Worm (Caenorhabditis elegans): Measurements from ENCODE around the gene srj-13.
A peak's percentile ranks its signal among the peaks of the same experiment; 100 is the strongest.

srj-13 gene

DNA sequence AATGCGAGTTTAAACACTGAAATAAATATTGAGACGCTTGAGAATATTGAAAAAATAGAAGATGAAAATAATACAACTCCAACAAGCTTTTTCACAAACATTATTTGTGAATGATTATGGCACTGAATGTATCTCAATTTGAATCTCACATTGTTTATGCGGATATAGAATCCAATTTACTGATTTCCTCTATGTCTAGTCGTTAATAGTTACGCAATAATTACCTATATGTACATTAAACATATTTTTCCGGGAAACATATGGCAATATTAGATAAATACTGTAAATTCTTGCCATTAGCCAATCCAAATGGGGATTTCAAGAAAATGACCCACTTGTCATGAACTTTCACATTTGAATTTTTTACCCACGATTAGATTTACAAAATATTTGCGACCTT lies 7.1 kb upstream of the srj-13 start, which contains the start of gene srx-9:
Gene srx-9 (minus strand): TSS at position 101 of the 400 bp plus-strand sequence.
- no peak for TF ChIP-seq snpc-4 (tag; optimal IDR thresholded peaks at IDR 0.05)
- peak; percentile 33 for TF ChIP-seq zip-8 (tag; optimal IDR thresholded peaks at IDR 0.05)

DNA sequence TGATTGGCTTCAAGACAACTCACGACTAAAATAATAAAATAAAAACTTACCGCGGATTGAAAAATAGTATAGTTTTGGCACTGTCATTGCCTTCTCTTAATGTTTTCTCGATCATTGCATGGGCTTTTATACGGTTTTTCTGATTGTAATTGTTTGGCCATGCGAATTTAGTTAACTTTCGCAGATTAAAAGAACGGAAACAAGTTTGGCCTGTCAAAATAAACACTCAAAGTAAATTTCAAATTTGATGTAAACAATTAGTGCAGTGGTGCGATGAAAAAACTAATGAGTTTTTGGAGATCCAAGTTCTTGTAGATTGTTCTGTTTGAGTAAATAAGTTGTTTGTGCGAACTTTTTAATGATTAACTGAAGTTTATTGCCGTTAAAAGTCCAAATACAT lies 3.3 kb upstream of the srj-13 start, which contains the start of gene gst-41:
Gene gst-41 (minus strand): TSS at position 101 of the 400 bp plus-strand sequence.
- no peak for TF ChIP-seq bed-3 (GFP tag; optimal IDR thresholded peaks at IDR 0.05)
- no peak for TF ChIP-seq unc-62 (GFP tag; optimal IDR thresholded peaks at IDR 0.05)
- no peak for TF ChIP-seq hlh-1 (tag; optimal IDR thresholded peaks at IDR 0.05)
- TF ChIP-seq ces-1 (GFP tag; optimal IDR thresholded peaks at IDR 0.05) = no peak
- TF ChIP-seq M03D4.4 (tag; optimal IDR thresholded peaks at IDR 0.05) = no peak
- TF ChIP-seq lin-13 (tag; optimal IDR thresholded peaks at IDR 0.05) = no peak
- no peak for TF ChIP-seq mep-1 (tag; optimal IDR thresholded peaks at IDR 0.05)
- TF ChIP-seq ham-2 (GFP tag; optimal IDR thresholded peaks at IDR 0.05) = no peak
- no peak for TF ChIP-seq nhr-28 (tag; optimal IDR thresholded peaks at IDR 0.05)
- TF ChIP-seq mls-2 (tag; optimal IDR thresholded peaks at IDR 0.05) = no peak
- TF ChIP-seq drap-1 (GFP tag; optimal IDR thresholded peaks at IDR 0.05) = no peak
- no peak for TF ChIP-seq elt-1 (tag; optimal IDR thresholded peaks at IDR 0.05; ENCODE audit: borderline replicate concordance, insufficient read depth)
- no peak for TF ChIP-seq sptf-1 (tag; optimal IDR thresholded peaks at IDR 0.05)
- no peak for TF ChIP-seq unc-39 (tag; optimal IDR thresholded peaks at IDR 0.05)
- no peak for TF ChIP-seq nhr-237 (tag; optimal IDR thresholded peaks at IDR 0.05)
- TF ChIP-seq nhr-76 (tag; optimal IDR thresholded peaks at IDR 0.05) = no peak
- no peak for TF ChIP-seq nhr-2 (tag; optimal IDR thresholded peaks at IDR 0.05)
- no peak for TF ChIP-seq cnd-1 (tag; optimal IDR thresholded peaks at IDR 0.05)
- no peak for TF ChIP-seq ceh-39 (tag; optimal IDR thresholded peaks at IDR 0.05)

- no peak for TF ChIP-seq pha-4 (tag; optimal IDR thresholded peaks at IDR 0.05)
- no peak for TF ChIP-seq tbx-8 (GFP tag; optimal IDR thresholded peaks at IDR 0.05)
- no peak for TF ChIP-seq sem-2 (GFP tag; optimal IDR thresholded peaks at IDR 0.05)
- no peak for TF ChIP-seq sptf-1 (tag; optimal IDR thresholded peaks at IDR 0.05)
- TF ChIP-seq lin-13 (tag; optimal IDR thresholded peaks at IDR 0.05) = no peak
- TF ChIP-seq unc-39 (tag; optimal IDR thresholded peaks at IDR 0.05) = no peak
- TF ChIP-seq hlh-1 (tag; optimal IDR thresholded peaks at IDR 0.05) = no peak
- TF ChIP-seq ceh-39 (tag; optimal IDR thresholded peaks at IDR 0.05) = no peak
- no peak for TF ChIP-seq unc-120 (tag; optimal IDR thresholded peaks at IDR 0.05; ENCODE audit: poor library complexity, severe bottlenecking)
- no peak for TF ChIP-seq elt-3 (tag; optimal IDR thresholded peaks at IDR 0.05)
- TF ChIP-seq mls-2 (tag; optimal IDR thresholded peaks at IDR 0.05) = no peak
- TF ChIP-seq blmp-1 (tag; optimal IDR thresholded peaks at IDR 0.05) = no peak
- no peak for TF ChIP-seq elt-1 (tag; optimal IDR thresholded peaks at IDR 0.05; ENCODE audit: borderline replicate concordance, insufficient read depth)
- TF ChIP-seq drap-1 (GFP tag; optimal IDR thresholded peaks at IDR 0.05) = no peak
- TF ChIP-seq ham-2 (GFP tag; optimal IDR thresholded peaks at IDR 0.05) = no peak
- TF ChIP-seq bed-3 (GFP tag; optimal IDR thresholded peaks at IDR 0.05) = no peak
- no peak for TF ChIP-seq ceh-43 (GFP tag; optimal IDR thresholded peaks at IDR 0.05)
- TF ChIP-seq M03D4.4 (tag; optimal IDR thresholded peaks at IDR 0.05) = no peak
- TF ChIP-seq mep-1 (tag; optimal IDR thresholded peaks at IDR 0.05) = no peak
These were observed 2.4 kb upstream of the srj-13 start, which contains the start of gene cnc-9 for ce11 chrV:7400095-7400494. TSS of gene cnc-9 (minus strand) at chrV:7400195.

DNA sequence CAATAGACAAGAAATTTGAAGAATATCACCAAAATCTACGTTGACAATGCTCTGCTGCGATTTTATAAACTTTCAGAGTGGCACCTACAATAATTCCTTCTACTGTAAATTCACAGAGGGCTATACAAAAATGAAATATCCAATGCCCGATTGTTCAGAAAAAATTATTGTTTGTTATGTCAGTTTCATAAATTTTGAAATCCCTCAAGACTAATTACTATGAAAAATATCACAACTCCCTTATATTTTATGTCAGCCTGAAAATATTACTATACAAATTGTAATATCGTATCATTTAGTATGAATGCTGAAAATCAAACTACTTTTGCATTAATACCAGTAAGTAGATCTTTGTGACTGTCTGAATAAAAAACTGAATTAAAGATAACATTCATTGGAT lies 1.9 kb upstream of the srj-13 start, which contains the start of gene srx-60:
Gene srx-60 (plus strand): TSS at position 301 of the 400 bp plus-strand sequence.
- no peak for TF ChIP-seq ceh-39 (tag; optimal IDR thresholded peaks at IDR 0.05)
- no peak for TF ChIP-seq mab-5 (tag; optimal IDR thresholded peaks at IDR 0.05)
- TF ChIP-seq ztf-11 (tag; optimal IDR thresholded peaks at IDR 0.05) = no peak
- TF ChIP-seq hlh-1 (tag; optimal IDR thresholded peaks at IDR 0.05) = no peak
- no peak for TF ChIP-seq lsy-2 (tag; optimal IDR thresholded peaks at IDR 0.05)
- TF ChIP-seq M03D4.4 (tag; optimal IDR thresholded peaks at IDR 0.05) = no peak
- TF ChIP-seq flh-1 (GFP tag; optimal IDR thresholded peaks at IDR 0.05) = no peak
- TF ChIP-seq mep-1 (tag; optimal IDR thresholded peaks at IDR 0.05) = no peak
- no peak for TF ChIP-seq ham-2 (GFP tag; optimal IDR thresholded peaks at IDR 0.05)

DNA sequence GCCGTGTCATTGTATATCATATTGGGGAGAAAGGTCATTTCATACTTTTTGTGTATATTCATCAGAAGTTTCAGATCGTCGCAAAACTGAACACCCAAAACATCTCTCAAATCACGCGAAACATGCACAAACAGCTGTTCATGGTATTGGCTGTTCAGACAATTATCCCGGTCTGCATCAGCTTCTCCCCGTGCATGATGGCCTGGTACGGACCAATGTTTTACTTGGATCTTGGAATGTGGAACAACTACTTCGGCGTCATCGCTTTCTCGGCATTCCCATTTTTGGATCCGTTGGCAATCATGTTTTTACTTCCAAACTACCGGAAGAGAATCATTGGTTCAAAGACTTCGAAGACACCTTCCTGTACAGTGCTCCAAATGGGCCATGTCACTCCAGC lies 1.0 kb downstream of the srj-13 start:
- TF ChIP-seq sptf-1 (tag; optimal IDR thresholded peaks at IDR 0.05) = no peak
- no peak for TF ChIP-seq ztf-11 (tag; optimal IDR thresholded peaks at IDR 0.05)
- TF ChIP-seq ceh-43 (GFP tag; optimal IDR thresholded peaks at IDR 0.05) = no peak
- no peak for TF ChIP-seq unc-62 (GFP tag; optimal IDR thresholded peaks at IDR 0.05)
- no peak for TF ChIP-seq ces-1 (GFP tag; optimal IDR thresholded peaks at IDR 0.05)
- TF ChIP-seq lin-13 (tag; optimal IDR thresholded peaks at IDR 0.05) = no peak
- TF ChIP-seq nhr-2 (tag; optimal IDR thresholded peaks at IDR 0.05) = no peak
- no peak for TF ChIP-seq bed-3 (GFP tag; optimal IDR thresholded peaks at IDR 0.05)
